Worm (Caenorhabditis elegans): Measurements from ENCODE around the gene F15G9.5.

ce11 chrX:9785865-9786264 is 48.2 kb upstream of the F15G9.5 start:
- TF ChIP-seq efl-1 (optimal IDR thresholded peaks at IDR 0.05) (no peak), efl-1 (GFP tag; optimal IDR thresholded peaks at IDR 0.05 in 1 of 2) (no peak), zag-1 (tag; optimal IDR thresholded peaks at IDR 0.05) (no peak), pqm-1 (tag; optimal IDR thresholded peaks at IDR 0.05) (no peak), nhr-12 (tag; optimal IDR thresholded peaks at IDR 0.05) (no peak), mef-2 (tag; optimal IDR thresholded peaks at IDR 0.05) (no peak), alr-1 (tag; optimal IDR thresholded peaks at IDR 0.05; ENCODE audit: borderline replicate concordance) (no peak), swsn-7 (tag; optimal IDR thresholded peaks at IDR 0.05) (no peak), nhr-77 (tag; optimal IDR thresholded peaks at IDR 0.05) (no peak), ztf-11 (tag; optimal IDR thresholded peaks at IDR 0.05) (no peak), lin-13 (GFP tag; optimal IDR thresholded peaks at IDR 0.05) (no peak), nhr-11 (tag; optimal IDR thresholded peaks at IDR 0.05) (no peak), fos-1 (tag; optimal IDR thresholded peaks at IDR 0.05) (no peak)

Measured in whole organism, L1 larva.